Fruit fly (Drosophila melanogaster) whole organism, embryonic: ENCODE measurements around the gene Nthl1.

Experiments
- Blimp-1 ChIP-seq: fragments of 200-800 bp; sonication (Bioruptor generic); optimal IDR thresholded peaks from 3 replicates; lab custom pipeline; 2018; ENCODE audit warnings: missing biosample characterization, missing genetic modification characterization, mild to moderate bottlenecking, moderate library complexity, missing genetic modification reagents
- CG13296 ChIP-seq: fragments of 200-800 bp; sonication (Bioruptor generic); optimal IDR thresholded peaks from 3 replicates; lab custom pipeline; 2018; ENCODE audit warnings: missing biosample characterization, mild to moderate bottlenecking, missing genetic modification characterization
- CG16863 ChIP-seq: fragments of 200-800 bp; sonication (Bioruptor generic); optimal IDR thresholded peaks from 3 replicates; lab custom pipeline; 2016; ENCODE audit warnings: missing biosample characterization, missing genetic modification characterization
- CG17361 ChIP-seq: fragments of 200-800 bp; sonication (Bioruptor generic); IDR thresholded peaks from 3 replicates; pipeline ENCODE4 v1.3.6; 2022; ENCODE audit warnings: missing biosample characterization, missing genetic modification characterization
- NK7.1 ChIP-seq: fragments of 200-800 bp; sonication (Bioruptor generic); optimal IDR thresholded peaks from 3 replicates; lab custom pipeline; 2016; ENCODE audit warnings: missing biosample characterization, missing genetic modification characterization
- jumu ChIP-seq: fragments of 200-800 bp; sonication (Bioruptor generic); optimal IDR thresholded peaks from 3 replicates; lab custom pipeline; 2016; ENCODE audit warnings: missing biosample characterization, missing genetic modification characterization
- pb ChIP-seq: fragments of 200-800 bp; sonication (Bioruptor generic); optimal IDR thresholded peaks from 3 replicates; lab custom pipeline; 2016; ENCODE audit warnings: missing biosample characterization, missing genetic modification characterization
- unpg ChIP-seq: fragments of 200-800 bp; sonication (Bioruptor generic); optimal IDR thresholded peaks from 3 replicates; lab custom pipeline; 2018; ENCODE audit warnings: missing biosample characterization, mild to moderate bottlenecking, missing genetic modification characterization, moderate library complexity

- TF ChIP-seq CG17361 (GFP tag; lab: Robert Waterston, UW) (no peak), unpg (GFP tag; lab: Kevin White, UChicago) (no peak), pb (GFP tag; lab: Kevin White, UChicago) (no peak), CG16863 (GFP tag; lab: Kevin White, UChicago) (no peak), Blimp-1 (GFP tag; lab: Kevin White, UChicago) (no peak), CG13296 (GFP tag; lab: Kevin White, UChicago) (no peak), jumu (no peak), NK7.1 (GFP tag; lab: Kevin White, UChicago) (no peak)
Observed at dm6 chr2L:20940738-20941137, 13.1 kb upstream of the Nthl1 start.
